Worm (Caenorhabditis elegans): ENCODE results near the gene srt-40.

srt-40 gene

DNA sequence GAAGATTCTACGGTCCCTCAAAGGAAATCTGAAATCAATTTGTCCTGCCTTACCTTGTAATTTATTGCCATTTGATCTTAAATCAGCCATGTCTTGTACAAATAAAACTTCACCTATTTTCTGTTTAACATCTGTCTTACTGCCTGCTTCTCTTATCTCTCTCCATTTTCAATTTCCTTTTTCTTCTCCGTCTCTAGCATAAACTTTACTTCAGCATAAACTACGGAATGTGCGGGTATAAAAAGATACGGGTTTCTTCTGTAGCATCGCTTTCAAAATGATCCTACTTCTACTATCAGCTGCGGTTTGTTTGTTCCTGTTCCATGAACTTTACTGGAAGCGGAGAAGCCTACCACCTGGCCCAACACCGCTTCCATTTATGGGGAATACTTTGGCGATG lies 38.7 kb upstream of the srt-40 start, which contains the start of gene cyp-33C5:
cyp-33C5 (plus strand) TSS at position 254 of the 400 bp plus-strand sequence.
- TF ChIP-seq sma-9 (GFP tag; optimal IDR thresholded peaks at IDR 0.05) (peak; percentile 74), sma-9 (tag; optimal IDR thresholded peaks at IDR 0.05) (no peak), nhr-25 (tag; optimal IDR thresholded peaks at IDR 0.05) (no peak), nhr-129 (tag; optimal IDR thresholded peaks at IDR 0.05) (peak; percentile 26), unc-55 (GFP tag; optimal IDR thresholded peaks at IDR 0.05) (peak; percentile 2), zag-1 (tag; optimal IDR thresholded peaks at IDR 0.05) (no peak), gmeb-1 (tag; optimal IDR thresholded peaks at IDR 0.05) (peak; percentile 28), ama-1 (optimal IDR thresholded peaks at IDR 0.05) (no peak), fos-1 (tag; optimal IDR thresholded peaks at IDR 0.05) (peak; percentile 44), sma-3 (GFP tag; optimal IDR thresholded peaks at IDR 0.05) (peak; percentile 5)

DNA sequence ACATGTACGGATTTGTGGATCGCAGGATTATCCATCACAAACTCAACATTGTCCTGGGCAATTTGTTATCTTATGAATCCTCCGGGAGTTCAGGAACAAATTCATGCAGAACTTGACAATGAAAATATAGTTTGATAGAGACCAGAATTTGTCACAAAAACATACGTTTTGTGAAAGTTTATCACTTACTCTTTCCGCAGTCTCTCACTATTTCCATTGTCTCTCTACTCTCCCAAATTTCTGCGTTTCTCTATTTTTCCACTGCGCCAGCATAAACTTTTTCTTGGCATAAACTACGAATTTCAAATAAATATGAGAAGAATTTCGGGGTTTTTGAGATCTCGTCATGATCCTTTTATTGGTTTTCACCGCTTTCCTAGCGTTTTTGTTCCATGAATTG lies 36.5 kb upstream of the srt-40 start, which contains the start of gene cyp-33C3:
cyp-33C3 (plus strand) TSS at position 149 of the 400 bp plus-strand sequence.
- TF ChIP-seq gmeb-1 (tag; optimal IDR thresholded peaks at IDR 0.05): no peak

DNA sequence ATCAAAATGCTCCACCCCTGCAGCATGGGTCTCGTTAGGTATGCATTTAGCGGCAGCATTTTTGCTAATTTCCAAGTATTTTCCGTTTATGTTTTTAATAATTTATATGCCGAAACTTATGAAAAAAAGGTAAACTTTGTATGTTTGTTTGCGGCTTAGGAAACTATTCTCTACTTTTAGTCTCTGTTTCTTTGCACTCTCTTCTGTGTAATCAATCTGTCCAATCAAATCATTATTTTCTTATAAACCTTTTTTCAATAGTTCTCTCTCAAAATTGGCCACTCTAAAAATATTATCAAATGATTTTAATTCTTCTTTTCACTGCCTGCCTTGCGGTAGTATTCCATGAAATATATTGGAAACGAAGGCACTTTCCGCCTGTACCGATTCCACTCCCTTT lies 31.9 kb upstream of the srt-40 start:
- TF ChIP-seq gmeb-1 (tag; optimal IDR thresholded peaks at IDR 0.05): peak; percentile 16
- TF ChIP-seq nhr-25 (tag; optimal IDR thresholded peaks at IDR 0.05): no peak

DNA sequence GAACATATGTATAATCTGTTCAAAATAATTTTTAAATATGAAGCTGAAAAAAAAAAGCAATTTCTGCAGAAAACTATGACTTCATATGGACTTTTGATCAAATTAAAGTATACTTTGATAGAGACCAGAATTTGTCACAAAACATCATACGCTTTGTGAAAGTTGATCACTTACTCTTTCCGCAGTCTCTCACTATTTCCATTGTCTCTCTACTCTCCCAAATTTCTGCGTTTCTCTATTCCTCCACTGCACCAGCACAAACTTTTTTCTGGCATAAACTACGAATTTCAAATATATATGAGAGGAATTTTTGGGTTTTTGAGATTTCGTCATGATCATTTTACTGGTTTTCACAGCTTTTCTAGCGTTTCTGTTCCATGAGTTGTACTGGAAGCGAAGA lies 29.8 kb upstream of the srt-40 start, which contains the start of gene cyp-33C4:
cyp-33C4 (plus strand) TSS at position 293 of the 400 bp plus-strand sequence.
- peak; percentile 34 for TF ChIP-seq unc-55 (GFP tag; optimal IDR thresholded peaks at IDR 0.05)
- TF ChIP-seq gmeb-1 (tag; optimal IDR thresholded peaks at IDR 0.05): peak; percentile 3
- no peak for TF ChIP-seq ztf-1 (GFP tag; conservative IDR thresholded peaks at IDR 0.05)
- no peak for TF ChIP-seq ama-1 (optimal IDR thresholded peaks at IDR 0.05)
- peak; percentile 28 for TF ChIP-seq C34F6.9 (tag; optimal IDR thresholded peaks at IDR 0.05)
- TF ChIP-seq nhr-11 (tag; optimal IDR thresholded peaks at IDR 0.05): no peak
- peak; percentile 7 for TF ChIP-seq nhr-129 (tag; optimal IDR thresholded peaks at IDR 0.05)
- no peak for TF ChIP-seq peb-1 (tag; optimal IDR thresholded peaks at IDR 0.05)
- TF ChIP-seq sma-9 (GFP tag; optimal IDR thresholded peaks at IDR 0.05): peak; percentile 32
- no peak for TF ChIP-seq sma-9 (tag; optimal IDR thresholded peaks at IDR 0.05)
- TF ChIP-seq fos-1 (tag; optimal IDR thresholded peaks at IDR 0.05): peak; percentile 31

DNA sequence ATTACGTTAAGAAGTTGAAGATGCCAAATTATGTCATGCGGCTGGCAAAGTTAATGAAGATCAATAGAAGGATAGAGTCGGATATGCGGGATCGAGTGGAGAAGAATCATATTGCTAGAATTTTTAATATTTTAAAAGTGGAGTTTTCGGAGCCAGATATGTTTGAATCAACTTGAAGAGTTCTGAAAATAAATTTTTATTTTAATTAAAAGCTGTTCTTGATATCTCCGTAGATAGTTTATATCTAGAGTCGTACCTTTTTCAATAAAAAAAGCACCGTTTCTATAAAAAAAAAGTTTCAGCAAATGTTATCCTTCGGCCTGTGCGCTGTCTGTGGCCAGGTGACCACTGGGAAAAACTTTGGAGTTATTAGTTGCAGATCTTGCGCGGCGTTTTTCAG lies 27.1 kb upstream of the srt-40 start, which contains the start of gene nhr-96:
nhr-96 (plus strand) TSS at position 301 of the 400 bp plus-strand sequence.
- TF ChIP-seq gmeb-1 (tag; optimal IDR thresholded peaks at IDR 0.05) (no peak), sma-9 (GFP tag; optimal IDR thresholded peaks at IDR 0.05) (no peak), sma-9 (tag; optimal IDR thresholded peaks at IDR 0.05) (no peak), sma-3 (GFP tag; optimal IDR thresholded peaks at IDR 0.05) (no peak)

DNA sequence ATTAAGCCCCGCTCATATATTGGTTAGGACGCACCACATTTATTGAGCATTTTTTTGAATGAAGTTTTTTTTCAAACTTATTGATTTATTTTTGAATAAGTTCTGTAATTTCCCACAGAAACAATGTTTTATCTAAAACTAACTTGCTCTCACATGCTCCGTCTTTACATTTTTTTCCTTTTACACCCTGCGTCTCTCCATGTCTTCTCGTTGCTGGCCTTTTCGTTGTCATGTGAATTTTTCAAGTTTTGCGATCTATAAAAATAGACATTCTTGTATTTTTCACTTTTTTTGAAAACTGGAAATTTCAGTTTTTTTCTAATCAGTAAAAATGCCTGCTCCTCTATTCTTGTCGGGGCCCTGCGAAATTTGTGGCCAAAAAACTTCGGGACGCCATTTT lies 24.8 kb upstream of the srt-40 start, which contains the start of gene nhr-134:
nhr-134 (plus strand) TSS at position 312 of the 400 bp plus-strand sequence.
- TF ChIP-seq Y55F3AM.14 (GFP tag; optimal IDR thresholded peaks at IDR 0.05) (no peak), lin-11 (tag; optimal IDR thresholded peaks at IDR 0.05) (no peak), nhr-23 (tag; optimal IDR thresholded peaks at IDR 0.05) (no peak), fos-1 (tag; optimal IDR thresholded peaks at IDR 0.05) (peak; percentile 4), lsy-2 (tag; optimal IDR thresholded peaks at IDR 0.05) (no peak), crh-2 (tag; optimal IDR thresholded peaks at IDR 0.05) (peak; percentile 38), blmp-1 (tag; optimal IDR thresholded peaks at IDR 0.05; ENCODE audit: insufficient read depth) (no peak), gmeb-1 (tag; optimal IDR thresholded peaks at IDR 0.05) (no peak), nhr-129 (tag; optimal IDR thresholded peaks at IDR 0.05) (no peak), C34F6.9 (tag; optimal IDR thresholded peaks at IDR 0.05) (peak; percentile 34)

DNA sequence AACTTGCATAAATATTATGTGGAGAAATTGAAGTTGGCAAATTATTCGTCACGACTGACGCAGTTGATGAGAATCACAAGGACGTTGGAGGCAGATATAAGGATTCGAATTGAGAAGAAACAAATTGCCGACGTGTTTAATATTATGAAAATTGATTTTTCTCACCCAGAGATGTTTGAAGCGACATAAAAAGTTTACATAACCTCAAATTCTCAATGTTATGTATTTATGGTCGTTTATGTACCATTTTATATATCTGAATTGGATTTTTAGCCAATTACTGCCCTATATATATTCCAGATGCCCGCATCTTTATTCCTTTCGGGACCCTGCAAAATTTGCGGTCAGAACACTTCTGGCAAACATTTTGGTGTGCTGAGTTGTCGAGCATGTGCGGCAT lies 22.7 kb upstream of the srt-40 start, which contains the start of gene nhr-126:
nhr-126 (plus strand) TSS at position 301 of the 400 bp plus-strand sequence.
- TF ChIP-seq gmeb-1 (tag; optimal IDR thresholded peaks at IDR 0.05) (no peak), Y55F3AM.14 (GFP tag; optimal IDR thresholded peaks at IDR 0.05) (no peak), ceh-16 (tag; optimal IDR thresholded peaks at IDR 0.05) (no peak), snpc-4 (tag; optimal IDR thresholded peaks at IDR 0.05) (no peak), nhr-237 (tag; optimal IDR thresholded peaks at IDR 0.05) (no peak), ceh-82 (tag; optimal IDR thresholded peaks at IDR 0.05) (no peak), F13H6.1 (tag; optimal IDR thresholded peaks at IDR 0.05) (no peak), alr-1 (tag; optimal IDR thresholded peaks at IDR 0.05) (no peak), peb-1 (tag; optimal IDR thresholded peaks at IDR 0.05) (no peak), mab-5 (tag; optimal IDR thresholded peaks at IDR 0.05) (no peak), nhr-12 (tag; optimal IDR thresholded peaks at IDR 0.05) (no peak), unc-55 (GFP tag; optimal IDR thresholded peaks at IDR 0.05) (no peak), aly-2 (tag; optimal IDR thresholded peaks at IDR 0.05) (no peak), ztf-1 (GFP tag; conservative IDR thresholded peaks at IDR 0.05) (no peak), nhr-129 (tag; optimal IDR thresholded peaks at IDR 0.05) (no peak), nhr-23 (tag; optimal IDR thresholded peaks at IDR 0.05) (no peak), unc-62 (GFP tag; optimal IDR thresholded peaks at IDR 0.05) (no peak), sma-3 (GFP tag; optimal IDR thresholded peaks at IDR 0.05) (no peak)
